Worm (Caenorhabditis elegans) whole organism, L1 larva: Measurements from ENCODE around the gene nhr-145.

Experiments used
- C04F5.9 ChIP-seq: sonication (generic microtip); optimal IDR thresholded peaks from 2 replicates; lab custom pipeline; 2016; ENCODE audit warnings: missing genetic modification characterization, missing compliant biosample characterization
- efl-1 ChIP-seq, 4 experiments: fragments of 150-350 bp; optimal IDR thresholded peaks in 3 of 4; peaks in 1 of 4; 1 replicate in 1 of 4; 2 replicates in 3 of 4; lab custom pipeline; 2014; ENCODE audit warnings: missing biosample characterization in 2 of 4, missing genetic modification characterization in 2 of 4, missing genetic modification reagents in 2 of 4
- egl-13 ChIP-seq: sonication (generic microtip); optimal IDR thresholded peaks from 2 replicates; lab custom pipeline; 2016; ENCODE audit warnings: missing genotype, missing genetic modification reagents, missing genetic modification characterization, missing compliant biosample characterization
- fkh-10 ChIP-seq: sonication (generic microtip); optimal IDR thresholded peaks from 2 replicates; lab custom pipeline; 2017; ENCODE audit warnings: missing biosample characterization, missing genetic modification reagents, missing genetic modification characterization
- lin-39 ChIP-seq: fragments of 150-350 bp; optimal IDR thresholded peaks from 2 replicates; lab custom pipeline; 2014; ENCODE audit warnings: missing biosample characterization, missing genetic modification reagents, missing genetic modification characterization
- lsy-2 ChIP-seq, 2 experiments: fragments of 150-350 bp; optimal IDR thresholded peaks; 2 replicates each; lab custom pipeline; 2014; ENCODE audit warnings: missing biosample characterization in 2 of 2, missing genetic modification characterization in 2 of 2

DNA sequence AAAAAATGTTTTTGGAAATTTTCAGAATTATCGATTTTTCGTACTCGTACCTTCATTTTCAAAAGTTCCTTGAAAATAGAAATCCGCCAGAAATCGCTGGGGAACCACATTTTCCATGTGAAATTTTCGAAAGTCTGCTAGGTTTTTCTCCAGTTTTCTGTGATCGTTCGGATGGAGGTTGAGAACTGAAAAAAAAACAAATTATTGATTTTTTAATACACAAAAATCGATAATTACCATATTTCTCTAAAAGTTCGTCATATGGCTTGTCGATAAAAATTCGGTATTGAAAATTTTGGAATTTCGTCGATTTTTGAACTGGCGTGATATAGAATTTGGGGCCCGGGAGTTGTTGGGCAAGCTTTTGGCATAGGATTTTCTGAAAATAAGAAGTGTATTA lies 10.7 kb upstream of the nhr-145 start:
- TF ChIP-seq efl-1 (optimal IDR thresholded peaks at IDR 0.05; lab: Kevin White, UChicago) (no peak), efl-1 (GFP tag; optimal IDR thresholded peaks at IDR 0.05 in 1 of 2; lab: Kevin White, UChicago) (no peak), C04F5.9 (tag; lab: Kevin White, UChicago) (no peak), fkh-10 (no peak), lin-39 (tag; lab: Kevin White, UChicago) (no peak), lsy-2 (tag; optimal IDR thresholded peaks at IDR 0.05; lab: Kevin White, UChicago) (no peak), egl-13 (tag; lab: Kevin White, UChicago) (no peak)
